Worm (Caenorhabditis elegans) whole organism, late embryonic: ENCODE results near the gene JC8.4.

Source experiments
- ets-4 ChIP-seq: sonication (generic microtip); optimal IDR thresholded peaks from 2 replicates; lab custom pipeline; 2016; ENCODE audit warnings: missing genetic modification characterization, missing compliant biosample characterization
- hlh-13 ChIP-seq: fragments of 200-800 bp; sonication (Bioruptor generic); optimal IDR thresholded peaks from 2 replicates; lab custom pipeline; 2018; ENCODE audit warnings: mild to moderate bottlenecking, missing genetic modification characterization, missing compliant biosample characterization
- npax-4 ChIP-seq: sonication (generic microtip); optimal IDR thresholded peaks from 2 replicates; lab custom pipeline; 2016; ENCODE audit warnings: missing genetic modification characterization, missing compliant biosample characterization
- pag-3 ChIP-seq: sonication (generic microtip); optimal IDR thresholded peaks from 2 replicates; lab custom pipeline; 2016; ENCODE audit warnings: missing compliant biosample characterization, missing genetic modification characterization, borderline replicate concordance
- sox-4 ChIP-seq: sonication (generic microtip); optimal IDR thresholded peaks from 2 replicates; lab custom pipeline; 2017; ENCODE audit warnings: mild to moderate bottlenecking, missing genetic modification characterization, inconsistent platforms, missing compliant biosample characterization
- ttx-3 ChIP-seq: sonication (generic microtip); optimal IDR thresholded peaks from 2 replicates; lab custom pipeline; 2016; ENCODE audit warnings: missing genetic modification reagents, missing genetic modification characterization, missing compliant biosample characterization
- unc-86 ChIP-seq: sonication (generic microtip); optimal IDR thresholded peaks from 2 replicates; lab custom pipeline; 2016; ENCODE audit warnings: missing genetic modification characterization, missing compliant biosample characterization

- no peak for TF ChIP-seq pag-3
- no peak for TF ChIP-seq hlh-13 (GFP tag; lab: Kevin White, UChicago)
- no peak for TF ChIP-seq ets-4 (tag; lab: Kevin White, UChicago)
- no peak for TF ChIP-seq unc-86 (tag; lab: Kevin White, UChicago)
- TF ChIP-seq npax-4 (tag; lab: Kevin White, UChicago), result no peak
- TF ChIP-seq sox-4 (tag; lab: Kevin White, UChicago), result no peak
- TF ChIP-seq ttx-3 (tag; lab: Kevin White, UChicago), result no peak
These were observed 21.8 kb upstream of the JC8.4 start, which contains the start of gene C48D1.5 for ce11 chrIV:13221657-13222056.
